Fruit fly (Drosophila melanogaster): ENCODE data around the gene CG31522.

CG31522 gene

DNA sequence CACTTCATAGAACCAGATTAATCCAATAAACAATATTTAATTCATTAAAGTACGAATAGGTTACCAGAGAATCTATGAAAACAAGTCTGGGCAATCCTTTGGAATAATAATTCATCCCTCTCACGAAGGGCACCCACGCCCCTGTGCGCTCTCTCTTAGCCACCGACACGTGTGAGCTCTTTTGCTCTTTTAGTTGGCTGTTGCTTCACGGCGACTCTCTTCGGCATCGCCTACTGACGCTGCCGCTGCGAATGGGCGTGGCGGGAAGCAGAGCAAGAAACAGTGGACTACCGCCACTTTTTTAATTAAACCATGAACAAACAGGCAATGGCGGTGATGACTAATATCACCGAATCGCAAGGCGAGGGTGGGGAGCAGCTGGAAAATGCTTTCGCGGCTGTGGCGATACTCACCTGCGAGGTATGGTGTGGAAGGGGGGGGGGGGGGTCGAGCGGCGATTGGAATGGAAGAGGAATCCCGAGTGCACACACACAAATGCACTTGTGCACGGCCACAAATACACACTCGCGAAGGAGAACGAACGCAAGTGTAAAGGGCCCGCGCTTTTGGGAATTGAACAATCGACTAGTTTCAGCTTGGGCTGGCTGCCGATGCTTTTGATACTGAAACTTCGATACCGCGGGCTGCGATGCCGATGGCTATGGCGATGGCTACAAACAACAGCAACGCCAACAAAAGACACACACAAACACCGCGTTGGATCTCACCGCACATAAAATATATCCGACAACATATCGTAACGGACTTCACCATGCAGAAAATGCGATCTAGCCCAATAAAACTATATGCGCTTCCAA is 15.7 kb upstream of the CG31522 start (continued):
- TF ChIP-seq Hr3 (GFP tag; optimal IDR thresholded peaks at IDR 0.05) (peak; percentile 79), CG13296 (GFP tag; optimal IDR thresholded peaks at IDR 0.05) (peak; percentile 83), CG31388 (GFP tag; optimal IDR thresholded peaks at IDR 0.05) (peak; percentile 61), jing (GFP tag; optimal IDR thresholded peaks at IDR 0.05) (peak; percentile 62), Dref (GFP tag; IDR thresholded peaks at IDR 0.05) (0 out of 2 replicates have a peak, but pooled peaks have one; percentile 5), CG1792 (GFP tag; optimal IDR thresholded peaks at IDR 0.05) (peak; percentile 78), Lim3 (GFP tag; IDR thresholded peaks at IDR 0.05) (0 out of 2 replicates have a peak, but pooled peaks have one; percentile 12), Fer1 (GFP tag; optimal IDR thresholded peaks at IDR 0.05) (peak; percentile 87), tup (GFP tag; optimal IDR thresholded peaks at IDR 0.05) (peak; percentile 81), Mes4 (GFP tag; optimal IDR thresholded peaks at IDR 0.05) (peak; percentile 74), GATAe (GFP tag; conservative IDR thresholded peaks at IDR 0.05) (0 out of 2 replicates have a peak, but pooled peaks have one; percentile 42), CG11723 (GFP tag; optimal IDR thresholded peaks at IDR 0.05) (peak; percentile 74)

DNA sequence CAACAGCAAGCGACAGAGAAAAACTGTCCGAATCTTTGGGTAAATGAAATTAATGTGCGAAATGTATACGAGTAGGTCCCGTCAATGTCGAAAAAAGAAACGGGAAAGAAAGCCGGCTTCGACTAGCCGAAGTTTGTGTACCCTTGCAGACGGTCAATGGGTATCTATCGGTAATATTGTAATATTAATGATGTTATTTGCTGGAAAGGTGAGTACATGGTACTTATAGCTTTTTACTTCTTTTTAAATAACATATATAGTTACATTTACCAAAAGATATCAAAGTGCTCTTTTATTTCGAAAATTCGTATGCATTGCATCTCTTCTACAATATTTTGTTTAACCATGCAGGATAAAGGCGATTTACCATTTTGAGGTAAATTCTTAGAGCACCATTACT is 13.3 kb upstream of the CG31522 start:
- TF ChIP-seq CG14710 (tag; optimal IDR thresholded peaks at IDR 0.05): no peak
- no peak for TF ChIP-seq dmrt11E (tag; optimal IDR thresholded peaks at IDR 0.05)
- no peak for TF ChIP-seq CG8388 (GFP tag; optimal IDR thresholded peaks at IDR 0.05)
- TF ChIP-seq D19A (tag; optimal IDR thresholded peaks at IDR 0.05): peak; percentile 78
- TF ChIP-seq ATbp (GFP tag; optimal IDR thresholded peaks at IDR 0.05): no peak
- peak; percentile 69 for TF ChIP-seq sens (GFP tag)

DNA sequence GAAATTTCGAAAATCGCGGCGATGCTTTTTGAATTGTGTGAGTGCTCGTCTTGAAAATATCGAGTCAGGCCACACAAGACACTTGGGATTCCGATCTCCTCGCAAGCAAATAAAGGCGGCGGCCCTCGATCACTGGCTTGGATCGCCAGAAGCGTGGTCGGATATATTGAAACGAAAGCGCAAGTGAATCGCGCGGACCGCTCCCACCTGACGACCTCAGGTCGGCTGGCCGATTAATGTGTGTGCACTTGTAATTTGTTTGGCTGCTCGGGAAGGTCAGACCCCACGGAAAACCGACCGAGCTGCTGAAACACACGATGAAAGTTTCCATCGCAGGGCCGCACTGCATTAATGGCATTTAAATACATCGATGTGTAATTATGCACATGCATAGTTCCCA is 12.7 kb upstream of the CG31522 start:
- TF ChIP-seq CG2889 (GFP tag; IDR thresholded peaks at IDR 0.05) (no peak), gfzf (GFP tag; optimal IDR thresholded peaks at IDR 0.05) (no peak), CG32767 (GFP tag; IDR thresholded peaks at IDR 0.05) (no peak), row (GFP tag; IDR thresholded peaks at IDR 0.05) (no peak), CG12744 (GFP tag; optimal IDR thresholded peaks at IDR 0.05) (no peak), tio (GFP tag; optimal IDR thresholded peaks at IDR 0.05) (no peak), vvl (GFP tag; IDR thresholded peaks at IDR 0.05) (0 out of 2 replicates have a peak, but pooled peaks have one; percentile 39), HmgD (GFP tag; optimal IDR thresholded peaks at IDR 0.05) (no peak), D19B (GFP tag; optimal IDR thresholded peaks at IDR 0.05) (no peak), luna (GFP tag; optimal IDR thresholded peaks at IDR 0.05) (no peak), HLHmδ (GFP tag; optimal IDR thresholded peaks at IDR 0.05) (no peak), peb (GFP tag; IDR thresholded peaks at IDR 0.05) (no peak), sisA (GFP tag; IDR thresholded peaks at IDR 0.05) (no peak), Hr78 (GFP tag; optimal IDR thresholded peaks at IDR 0.05) (peak in 1 of 2 experiments; percentile 84), tx (GFP tag; optimal IDR thresholded peaks at IDR 0.05) (no peak), Blimp-1 (GFP tag; optimal IDR thresholded peaks at IDR 0.05) (peak; percentile 87), maf-S (GFP tag; optimal IDR thresholded peaks at IDR 0.05) (no peak), pfk (GFP tag; optimal IDR thresholded peaks at IDR 0.05) (no peak), CG2199 (GFP tag; IDR thresholded peaks at IDR 0.05) (0 out of 3 replicates have a peak, but pooled peaks have one; percentile 38), kni (GFP tag; optimal IDR thresholded peaks at IDR 0.05) (peak; percentile 42), bab2 (GFP tag; optimal IDR thresholded peaks at IDR 0.05) (no peak), NfI (GFP tag; optimal IDR thresholded peaks at IDR 0.05) (no peak), sob (GFP tag; IDR thresholded peaks at IDR 0.05) (no peak), rib (GFP tag; IDR thresholded peaks at IDR 0.05) (0 out of 2 replicates have a peak, but pooled peaks have one; percentile 34)
